Worm (Caenorhabditis elegans) whole organism, midembryonic: Measurements from ENCODE around the gene nhr-98.

Experiments
- T22C8.4 ChIP-seq: fragments of 200-800 bp; sonication (Bioruptor generic); IDR thresholded peaks from 2 replicates; pipeline ENCODE4 v1.3.6; 2022; ENCODE audit warnings: missing genetic modification characterization, missing compliant biosample characterization
- cog-1 ChIP-seq: sonication (generic microtip); optimal IDR thresholded peaks from 2 replicates; lab custom pipeline; 2016; ENCODE audit warnings: missing genetic modification characterization, missing compliant biosample characterization
- flt-1 ChIP-seq: fragments of 200-800 bp; sonication (Bioruptor generic); IDR thresholded peaks from 2 replicates; pipeline ENCODE4 v1.3.6; 2022; ENCODE audit warnings: missing genetic modification characterization, missing compliant biosample characterization
- klf-2 ChIP-seq: fragments of 200-800 bp; sonication (Bioruptor generic); conservative IDR thresholded peaks from 2 replicates; pipeline ENCODE4 v1.3.6; 2022; ENCODE audit warnings: missing genetic modification reagents, missing genetic modification characterization, missing compliant biosample characterization
- med-1 ChIP-seq: sonication (generic microtip); optimal IDR thresholded peaks from 2 replicates; lab custom pipeline; 2017; ENCODE audit warnings: missing genetic modification characterization, mild to moderate bottlenecking, missing compliant biosample characterization, antibody characterized with exemption, missing genetic modification reagents; ENCODE audit not compliant: insufficient read depth
- ref-1 ChIP-seq: fragments of 200-800 bp; sonication (Bioruptor generic); conservative IDR thresholded peaks from 2 replicates; pipeline ENCODE4 v1.3.6; 2022; ENCODE audit warnings: missing genetic modification reagents, missing genetic modification characterization, missing compliant biosample characterization
- tab-1 ChIP-seq: fragments of 200-800 bp; sonication (Bioruptor generic); IDR thresholded peaks from 2 replicates; pipeline ENCODE4 v1.3.6; 2022; ENCODE audit warnings: missing genetic modification characterization, missing compliant biosample characterization
- ztf-23 ChIP-seq: fragments of 200-800 bp; sonication (Bioruptor generic); IDR thresholded peaks from 2 replicates; pipeline ENCODE4 v1.3.6; 2022; ENCODE audit warnings: missing genetic modification reagents, missing genetic modification characterization, missing compliant biosample characterization
- ztf-29 ChIP-seq: fragments of 200-800 bp; sonication (Bioruptor generic); IDR thresholded peaks from 2 replicates; pipeline ENCODE4 v1.3.6; 2022; ENCODE audit warnings: missing genetic modification reagents, missing genetic modification characterization, missing compliant biosample characterization

Gene nhr-98

ce11 chrV:432991-433390, 20.7 kb upstream of the nhr-98 start:
- TF ChIP-seq klf-2 (GFP tag; lab: Robert Waterston, UW) (no peak), cog-1 (no peak), tab-1 (no peak), flt-1 (GFP tag; lab: Robert Waterston, UW) (no peak), ztf-29 (GFP tag; lab: Robert Waterston, UW) (no peak), T22C8.4 (GFP tag; lab: Robert Waterston, UW) (no peak), ztf-23 (GFP tag; lab: Robert Waterston, UW) (no peak), med-1 (GFP tag; lab: Kevin White, UChicago) (no peak), ref-1 (no peak)

- TF ChIP-seq ref-1 (no peak), ztf-23 (GFP tag; lab: Robert Waterston, UW) (no peak), med-1 (GFP tag; lab: Kevin White, UChicago) (no peak), ztf-29 (GFP tag; lab: Robert Waterston, UW) (no peak), cog-1 (no peak), T22C8.4 (GFP tag; lab: Robert Waterston, UW) (no peak), flt-1 (GFP tag; lab: Robert Waterston, UW) (no peak)
These were observed 19.8 kb upstream of the nhr-98 start, which contains the start of gene B0554.2 for ce11 chrV:433898-434297. Gene B0554.2, plus strand, starts transcription at chrV:434198.

- TF ChIP-seq cog-1 (no peak), ztf-29 (GFP tag; lab: Robert Waterston, UW) (no peak), ref-1 (no peak), T22C8.4 (GFP tag; lab: Robert Waterston, UW) (no peak), med-1 (GFP tag; lab: Kevin White, UChicago) (no peak), klf-2 (GFP tag; lab: Robert Waterston, UW) (no peak), tab-1 (no peak)
These were observed 15.6 kb upstream of the nhr-98 start, which contains the start of gene B0554.1 for ce11 chrV:438094-438493. Gene B0554.1, plus strand, starts transcription at chrV:438394.

ce11 chrV:439183-439749, 14.4 kb upstream of the nhr-98 start:
- TF ChIP-seq cog-1 (no peak), ref-1 (no peak), T22C8.4 (GFP tag; lab: Robert Waterston, UW) (no peak), flt-1 (GFP tag; lab: Robert Waterston, UW) (no peak), klf-2 (GFP tag; lab: Robert Waterston, UW) (no peak), med-1 (GFP tag; lab: Kevin White, UChicago) (no peak), tab-1 (no peak), ztf-29 (GFP tag; lab: Robert Waterston, UW) (no peak), ztf-23 (GFP tag; lab: Robert Waterston, UW) (no peak)

- TF ChIP-seq ztf-23 (GFP tag; lab: Robert Waterston, UW) (no peak), flt-1 (GFP tag; lab: Robert Waterston, UW) (no peak), ztf-29 (GFP tag; lab: Robert Waterston, UW) (no peak), klf-2 (GFP tag; lab: Robert Waterston, UW) (no peak), med-1 (GFP tag; lab: Kevin White, UChicago) (no peak), ref-1 (no peak), cog-1 (no peak), T22C8.4 (GFP tag; lab: Robert Waterston, UW) (no peak), tab-1 (no peak)
These were observed 12.7 kb upstream of the nhr-98 start, which contains the start of gene B0554.7 for ce11 chrV:440923-441322. Gene B0554.7, minus strand, starts transcription at chrV:441023.

- TF ChIP-seq med-1 (GFP tag; lab: Kevin White, UChicago) (no peak), klf-2 (GFP tag; lab: Robert Waterston, UW) (no peak), ref-1 (no peak), cog-1 (no peak), T22C8.4 (GFP tag; lab: Robert Waterston, UW) (no peak), ztf-29 (GFP tag; lab: Robert Waterston, UW) (no peak), ztf-23 (GFP tag; lab: Robert Waterston, UW) (no peak), tab-1 (no peak), flt-1 (GFP tag; lab: Robert Waterston, UW) (no peak)
These were observed 10.5 kb upstream of the nhr-98 start, which contains the start of gene srh-33 for ce11 chrV:443193-443592. Gene srh-33, minus strand, starts transcription at chrV:443293.

- TF ChIP-seq ztf-29 (GFP tag; lab: Robert Waterston, UW) = no peak
- no peak for TF ChIP-seq ref-1
- TF ChIP-seq tab-1 = no peak
- no peak for TF ChIP-seq T22C8.4 (GFP tag; lab: Robert Waterston, UW)
- TF ChIP-seq klf-2 (GFP tag; lab: Robert Waterston, UW) = no peak
- no peak for TF ChIP-seq med-1 (GFP tag; lab: Kevin White, UChicago)
- TF ChIP-seq ztf-23 (GFP tag; lab: Robert Waterston, UW) = no peak
These were observed 7.1 kb upstream of the nhr-98 start, which contains the start of gene srh-34 for ce11 chrV:446574-446973. Gene srh-34, minus strand, starts transcription at chrV:446674.

ce11 chrV:446988-447387, 6.7 kb upstream of the nhr-98 start:
- TF ChIP-seq med-1 (GFP tag; lab: Kevin White, UChicago) (no peak), T22C8.4 (GFP tag; lab: Robert Waterston, UW) (no peak), klf-2 (GFP tag; lab: Robert Waterston, UW) (no peak), tab-1 (0 out of 2 replicates have a peak, but pooled peaks have one; percentile 40), flt-1 (GFP tag; lab: Robert Waterston, UW) (0 out of 2 replicates have a peak, but pooled peaks have one; percentile 32), cog-1 (no peak), ztf-23 (GFP tag; lab: Robert Waterston, UW) (no peak), ref-1 (no peak), ztf-29 (GFP tag; lab: Robert Waterston, UW) (no peak)

- TF ChIP-seq flt-1 (GFP tag; lab: Robert Waterston, UW) (no peak), med-1 (GFP tag; lab: Kevin White, UChicago) (no peak), cog-1 (no peak), klf-2 (GFP tag; lab: Robert Waterston, UW) (no peak), ztf-23 (GFP tag; lab: Robert Waterston, UW) (no peak), ztf-29 (GFP tag; lab: Robert Waterston, UW) (no peak), tab-1 (no peak), ref-1 (no peak), T22C8.4 (GFP tag; lab: Robert Waterston, UW) (no peak)
These were observed 4.5 kb upstream of the nhr-98 start, which contains the start of gene srh-35 for ce11 chrV:449130-449529. Gene srh-35, minus strand, starts transcription at chrV:449230.
